Fruit fly (Drosophila melanogaster) whole organism, pupa: ENCODE data around the gene qtc.

ENCODE experiments used
- CG10348 ChIP-seq: fragments of 200-800 bp; sonication (Bioruptor generic); IDR thresholded peaks from 2 replicates; pipeline ENCODE4 v1.3.6; 2022; ENCODE audit warnings: missing biosample characterization, missing genetic modification characterization
- CG12605 ChIP-seq: fragments of 200-800 bp; sonication (Bioruptor generic); IDR thresholded peaks from 2 replicates; pipeline ENCODE4 v1.3.6; 2022; ENCODE audit warnings: missing biosample characterization, missing genetic modification characterization
- CG13204 ChIP-seq: fragments of 200-800 bp; sonication (Bioruptor generic); optimal IDR thresholded peaks from 2 replicates; lab custom pipeline; 2018; ENCODE audit warnings: missing biosample characterization, mild to moderate bottlenecking, missing genetic modification characterization, moderate library complexity
- CG14655 ChIP-seq: fragments of 200-800 bp; sonication (Bioruptor generic); optimal IDR thresholded peaks from 3 replicates; lab custom pipeline; 2017; ENCODE audit warnings: mild to moderate bottlenecking, missing biosample characterization, missing genetic modification reagents, missing genetic modification characterization
- CG15710 ChIP-seq: fragments of 200-800 bp; sonication (Bioruptor generic); optimal IDR thresholded peaks from 2 replicates; lab custom pipeline; 2018; ENCODE audit warnings: missing biosample characterization, mild to moderate bottlenecking, missing genetic modification characterization, moderate library complexity
- CG17806 ChIP-seq: fragments of 200-800 bp; sonication (Bioruptor generic); optimal IDR thresholded peaks from 2 replicates; lab custom pipeline; 2018; ENCODE audit warnings: missing biosample characterization, mild to moderate bottlenecking, missing genetic modification characterization, moderate library complexity
- CG32121 ChIP-seq: fragments of 200-800 bp; sonication (Bioruptor generic); IDR thresholded peaks from 2 replicates; pipeline ENCODE4 v1.3.6; 2022; ENCODE audit warnings: missing biosample characterization, missing genetic modification characterization
- CG34367 ChIP-seq: fragments of 200-800 bp; sonication (Bioruptor generic); optimal IDR thresholded peaks from 2 replicates; lab custom pipeline; 2018; ENCODE audit warnings: missing biosample characterization, mild to moderate bottlenecking, missing genetic modification characterization
- CG4496 ChIP-seq: fragments of 200-800 bp; sonication (Bioruptor generic); IDR thresholded peaks from 3 replicates; pipeline ENCODE4 v1.3.6; 2022; ENCODE audit warnings: missing biosample characterization, missing genetic modification characterization
- CG8159 ChIP-seq: fragments of 200-800 bp; sonication (Bioruptor generic); optimal IDR thresholded peaks from 3 replicates; lab custom pipeline; 2018; ENCODE audit warnings: missing biosample characterization, mild to moderate bottlenecking, missing genetic modification characterization, moderate library complexity
- CG8301 ChIP-seq: fragments of 200-800 bp; sonication (Bioruptor generic); optimal IDR thresholded peaks from 2 replicates; lab custom pipeline; 2018; ENCODE audit warnings: missing biosample characterization, mild to moderate bottlenecking, missing genetic modification characterization
- CG9948 ChIP-seq: fragments of 200-800 bp; sonication (Bioruptor generic); optimal IDR thresholded peaks from 2 replicates; lab custom pipeline; 2018; ENCODE audit warnings: missing biosample characterization, mild to moderate bottlenecking, missing genetic modification characterization, moderate library complexity
- D1 ChIP-seq: fragments of 200-800 bp; sonication (Bioruptor generic); optimal IDR thresholded peaks from 2 replicates; lab custom pipeline; 2018; ENCODE audit warnings: missing biosample characterization, mild to moderate bottlenecking, missing genetic modification characterization, moderate library complexity
- EcR ChIP-seq: fragments of 200-800 bp; sonication (Bioruptor generic); optimal IDR thresholded peaks from 3 replicates; lab custom pipeline; 2019; ENCODE audit warnings: missing biosample characterization, missing genetic modification characterization, mild to moderate bottlenecking, moderate library complexity, missing genetic modification reagents
- Ets98B ChIP-seq: fragments of 200-800 bp; sonication (Bioruptor generic); IDR thresholded peaks from 2 replicates; pipeline ENCODE4 v1.3.6; 2022; ENCODE audit warnings: missing biosample characterization, missing genetic modification characterization
- Pif1A ChIP-seq: fragments of 200-800 bp; sonication (Bioruptor generic); optimal IDR thresholded peaks from 3 replicates; lab custom pipeline; 2016; ENCODE audit warnings: missing biosample characterization, missing genetic modification characterization
- Pif1B ChIP-seq: fragments of 200-800 bp; sonication (Bioruptor generic); optimal IDR thresholded peaks from 3 replicates; lab custom pipeline; 2016; ENCODE audit warnings: missing biosample characterization, missing genetic modification characterization
- Snoo ChIP-seq: fragments of 200-800 bp; sonication (Bioruptor generic); optimal IDR thresholded peaks from 3 replicates; lab custom pipeline; 2017; ENCODE audit warnings: missing biosample characterization, mild to moderate bottlenecking, missing genetic modification characterization, inconsistent platforms
- fd96Ca ChIP-seq: fragments of 200-800 bp; sonication (Bioruptor generic); IDR thresholded peaks from 3 replicates; pipeline ENCODE4 v1.3.6; 2022; ENCODE audit warnings: missing biosample characterization, missing genetic modification characterization
- gl ChIP-seq: fragments of 200-800 bp; sonication (Bioruptor generic); optimal IDR thresholded peaks from 2 replicates; lab custom pipeline; 2018; ENCODE audit warnings: missing biosample characterization, mild to moderate bottlenecking, missing genetic modification characterization
- rn ChIP-seq: fragments of 200-800 bp; sonication (Bioruptor generic); IDR thresholded peaks from 2 replicates; pipeline ENCODE4 v1.3.6; 2022; ENCODE audit warnings: missing biosample characterization, missing genetic modification characterization

The qtc gene

dm6 chr2L:5052994-5053393, 7.6 kb upstream of the qtc start, which contains the start of gene eIF3h:
Gene eIF3h (minus strand): TSS chr2L:5053094.
- TF ChIP-seq EcR = no peak
- no peak for TF ChIP-seq gl (tag; lab: Kevin White, UChicago)
- no peak for TF ChIP-seq CG10348 (GFP tag; lab: Robert Waterston, UW)
- no peak for TF ChIP-seq CG8301
- no peak for TF ChIP-seq CG9948
- no peak for TF ChIP-seq Pif1A (GFP tag; lab: Kevin White, UChicago)
- TF ChIP-seq CG15710 = no peak
- no peak for TF ChIP-seq CG32121 (GFP tag; lab: Robert Waterston, UW)
- no peak for TF ChIP-seq D1 (tag; lab: Kevin White, UChicago)
- no peak for TF ChIP-seq fd96Ca (GFP tag; lab: Robert Waterston, UW)
- no peak for TF ChIP-seq CG4496 (GFP tag; lab: Robert Waterston, UW)
- no peak for TF ChIP-seq Snoo (tag; lab: Kevin White, UChicago)
- no peak for TF ChIP-seq CG12605 (GFP tag; lab: Robert Waterston, UW)
- no peak for TF ChIP-seq rn (GFP tag; lab: Robert Waterston, UW)
- TF ChIP-seq CG8159 (tag; lab: Kevin White, UChicago) = no peak
- no peak for TF ChIP-seq Ets98B (GFP tag; lab: Robert Waterston, UW)
- no peak for TF ChIP-seq CG14655 (GFP tag; lab: Kevin White, UChicago)
- no peak for TF ChIP-seq Pif1B (GFP tag; lab: Kevin White, UChicago)
- TF ChIP-seq CG34367 (tag; lab: Kevin White, UChicago) = no peak

- no peak for TF ChIP-seq CG8159 (tag; lab: Kevin White, UChicago)
- TF ChIP-seq CG15710 = peak; percentile 0
- no peak for TF ChIP-seq CG17806
- TF ChIP-seq D1 (tag; lab: Kevin White, UChicago) = no peak
- peak; percentile 25 for TF ChIP-seq EcR
- no peak for TF ChIP-seq Pif1B (GFP tag; lab: Kevin White, UChicago)
- TF ChIP-seq rn (GFP tag; lab: Robert Waterston, UW) = no peak
- no peak for TF ChIP-seq Ets98B (GFP tag; lab: Robert Waterston, UW)
- TF ChIP-seq Snoo (tag; lab: Kevin White, UChicago) = no peak
- no peak for TF ChIP-seq CG10348 (GFP tag; lab: Robert Waterston, UW)
- peak; percentile 35; the same call in 1 of the 2 replicates for TF ChIP-seq CG32121 (GFP tag; lab: Robert Waterston, UW)
- no peak for TF ChIP-seq CG14655 (GFP tag; lab: Kevin White, UChicago)
- no peak for TF ChIP-seq fd96Ca (GFP tag; lab: Robert Waterston, UW)
- no peak for TF ChIP-seq Pif1A (GFP tag; lab: Kevin White, UChicago)
- TF ChIP-seq CG34367 (tag; lab: Kevin White, UChicago) = no peak
- TF ChIP-seq CG9948 = no peak
- no peak for TF ChIP-seq gl (tag; lab: Kevin White, UChicago)
Measured at dm6 chr2L:5054953-5055352, 5.7 kb upstream of the qtc start, which contains the start of the genes CG14036 and His3.3A. Gene CG14036 (minus strand): TSS chr2L:5055016. Gene His3.3A (plus strand): TSS chr2L:5055058.

- TF ChIP-seq fd96Ca (GFP tag; lab: Robert Waterston, UW) (no peak), CG8301 (no peak), CG13204 (no peak), CG9948 (no peak), D1 (tag; lab: Kevin White, UChicago) (no peak), Ets98B (GFP tag; lab: Robert Waterston, UW) (no peak), gl (tag; lab: Kevin White, UChicago) (no peak), Pif1B (GFP tag; lab: Kevin White, UChicago) (no peak), EcR (no peak), CG10348 (GFP tag; lab: Robert Waterston, UW) (no peak)
Measured at dm6 chr2L:5055528-5055927, 5.1 kb upstream of the qtc start.

- TF ChIP-seq CG12605 (GFP tag; lab: Robert Waterston, UW) (no peak), CG9948 (no peak), fd96Ca (GFP tag; lab: Robert Waterston, UW) (no peak), gl (tag; lab: Kevin White, UChicago) (no peak), CG8301 (no peak), CG8159 (tag; lab: Kevin White, UChicago) (no peak), Pif1B (GFP tag; lab: Kevin White, UChicago) (no peak), CG34367 (tag; lab: Kevin White, UChicago) (no peak), rn (GFP tag; lab: Robert Waterston, UW) (no peak), Pif1A (GFP tag; lab: Kevin White, UChicago) (no peak), CG32121 (GFP tag; lab: Robert Waterston, UW) (no peak), D1 (tag; lab: Kevin White, UChicago) (no peak), CG10348 (GFP tag; lab: Robert Waterston, UW) (no peak), CG4496 (GFP tag; lab: Robert Waterston, UW) (no peak), CG13204 (no peak)
Measured at dm6 chr2L:5058094-5058493, 2.5 kb upstream of the qtc start, which contains the start of gene Nepl3. Gene Nepl3 (minus strand): TSS chr2L:5058248.

dm6 chr2L:5059645-5060254, 865 bp upstream of the qtc start, which contains the start of gene Rpn11:
Gene Rpn11 (minus strand): TSS chr2L:5059790.
- TF ChIP-seq CG34367 (tag; lab: Kevin White, UChicago) (peak; percentile 43), CG9948 (peak; percentile 41), Ets98B (GFP tag; lab: Robert Waterston, UW) (no peak), CG10348 (GFP tag; lab: Robert Waterston, UW) (no peak), CG17806 (peak; percentile 31), CG14655 (GFP tag; lab: Kevin White, UChicago) (no peak), Snoo (tag; lab: Kevin White, UChicago) (peak; percentile 49), CG4496 (GFP tag; lab: Robert Waterston, UW) (peak; percentile 40; the same call in 1 of the 3 replicates), CG8159 (tag; lab: Kevin White, UChicago) (peak; percentile 62), CG8301 (peak; percentile 39), Pif1B (GFP tag; lab: Kevin White, UChicago) (no peak), Pif1A (GFP tag; lab: Kevin White, UChicago) (no peak), CG13204 (no peak), D1 (tag; lab: Kevin White, UChicago) (no peak), CG15710 (peak; percentile 52), fd96Ca (GFP tag; lab: Robert Waterston, UW) (no peak)
